Worm (Caenorhabditis elegans): ENCODE data around the gene grl-10.

DNA sequence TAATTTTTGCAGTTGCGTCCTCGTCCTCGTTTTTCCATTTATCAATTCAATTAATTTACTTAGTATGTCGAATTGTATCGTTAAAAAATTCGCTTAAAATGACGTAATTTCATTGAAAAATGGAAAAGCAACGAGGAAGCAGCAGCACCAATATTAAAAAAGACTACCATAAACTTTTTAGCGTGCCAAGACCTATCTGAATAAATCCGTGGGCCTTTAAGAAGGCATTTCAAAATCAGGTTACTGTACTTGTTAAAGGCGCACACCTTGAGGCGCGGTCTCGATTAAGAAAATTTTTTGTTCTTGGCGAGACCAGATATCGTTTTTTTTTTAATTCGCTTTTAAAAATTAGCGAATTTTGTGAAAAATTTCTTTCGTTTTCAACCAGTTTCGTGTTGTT is 698 bp upstream of the grl-10 start:
- TF ChIP-seq unc-39 (tag; optimal IDR thresholded peaks at IDR 0.05) (no peak), lsy-2 (tag; optimal IDR thresholded peaks at IDR 0.05) (no peak), unc-62 (GFP tag; optimal IDR thresholded peaks at IDR 0.05) (no peak), ces-1 (GFP tag; optimal IDR thresholded peaks at IDR 0.05) (no peak)
